Worm (Caenorhabditis elegans) whole organism, L2 larva: Measurements from ENCODE around the gene cest-13.

ENCODE experiments used
- C34F6.9 ChIP-seq: fragments of 150-350 bp; optimal IDR thresholded peaks from 2 replicates; lab custom pipeline; 2014; ENCODE audit warnings: missing biosample characterization, missing genetic modification characterization
- F13H6.1 ChIP-seq: sonication (generic microtip); optimal IDR thresholded peaks from 2 replicates; lab custom pipeline; 2016; ENCODE audit warnings: missing genetic modification characterization, missing compliant biosample characterization
- R02D3.7 ChIP-seq: fragments of 150-350 bp; optimal IDR thresholded peaks from 2 replicates; lab custom pipeline; 2014; ENCODE audit warnings: missing biosample characterization, missing genetic modification characterization
- Y55F3AM.14 ChIP-seq: fragments of 200-800 bp; sonication (Bioruptor generic); optimal IDR thresholded peaks from 2 replicates; lab custom pipeline; 2018; ENCODE audit warnings: mild to moderate bottlenecking, missing genetic modification characterization, missing compliant biosample characterization
- ZK546.5 ChIP-seq: sonication (generic microtip); optimal IDR thresholded peaks from 2 replicates; lab custom pipeline; 2017; ENCODE audit warnings: missing biosample characterization, missing genetic modification characterization
- alr-1 ChIP-seq: fragments of 150-350 bp; optimal IDR thresholded peaks from 2 replicates; lab custom pipeline; 2014; ENCODE audit warnings: missing biosample characterization, missing genetic modification characterization
- aly-2 ChIP-seq: fragments of 150-350 bp; optimal IDR thresholded peaks from 2 replicates; lab custom pipeline; 2014; ENCODE audit warnings: missing biosample characterization, missing genetic modification characterization
- ama-1 ChIP-seq: fragments of 150-350 bp; optimal IDR thresholded peaks from 2 replicates; lab custom pipeline; 2018; ENCODE audit warnings: inconsistent platforms
- blmp-1 ChIP-seq: sonication (generic microtip); optimal IDR thresholded peaks from 2 replicates; lab custom pipeline; 2017; ENCODE audit warnings: missing genetic modification characterization, mild to moderate bottlenecking, missing compliant biosample characterization, antibody characterized with exemption, moderate library complexity; ENCODE audit not compliant: insufficient read depth
- ceh-16 ChIP-seq: fragments of 150-350 bp; optimal IDR thresholded peaks from 2 replicates; lab custom pipeline; 2014; ENCODE audit warnings: missing biosample characterization, missing genetic modification characterization
- ceh-82 ChIP-seq: fragments of 150-350 bp; optimal IDR thresholded peaks from 2 replicates; lab custom pipeline; 2014; ENCODE audit warnings: missing biosample characterization, missing genetic modification characterization
- crh-2 ChIP-seq: sonication (generic microtip); optimal IDR thresholded peaks from 2 replicates; lab custom pipeline; 2017; ENCODE audit warnings: missing biosample characterization, missing genetic modification characterization
- dmd-4 ChIP-seq: sonication (generic microtip); optimal IDR thresholded peaks from 2 replicates; lab custom pipeline; 2017; ENCODE audit warnings: missing biosample characterization, missing genetic modification characterization
- egl-27 ChIP-seq: sonication (generic microtip); optimal IDR thresholded peaks from 3 replicates; lab custom pipeline; 2017; ENCODE audit warnings: missing biosample characterization, missing genetic modification reagents, missing genetic modification characterization
- elt-1 ChIP-seq: fragments of 150-350 bp; optimal IDR thresholded peaks from 2 replicates; lab custom pipeline; 2014; ENCODE audit warnings: missing biosample characterization, missing genetic modification characterization
- elt-3 ChIP-seq: sonication (generic microtip); optimal IDR thresholded peaks from 2 replicates; lab custom pipeline; 2017; ENCODE audit warnings: missing biosample characterization, missing genetic modification characterization
- fos-1 ChIP-seq: fragments of 150-350 bp; optimal IDR thresholded peaks from 2 replicates; lab custom pipeline; 2014; ENCODE audit warnings: missing biosample characterization, missing genetic modification characterization
- gmeb-1 ChIP-seq: fragments of 150-350 bp; optimal IDR thresholded peaks from 2 replicates; lab custom pipeline; 2014; ENCODE audit warnings: missing biosample characterization, missing genetic modification characterization
- lin-11 ChIP-seq: fragments of 150-350 bp; sonication (generic microtip); optimal IDR thresholded peaks from 2 replicates; lab custom pipeline; 2014; ENCODE audit warnings: missing biosample characterization, missing genetic modification characterization, inconsistent platforms, mixed read lengths
- lin-13 ChIP-seq: fragments of 150-350 bp; optimal IDR thresholded peaks from 2 replicates; lab custom pipeline; 2014; ENCODE audit warnings: missing biosample characterization, missing genetic modification reagents, missing genetic modification characterization
- lin-39 ChIP-seq: fragments of 150-350 bp; optimal IDR thresholded peaks from 2 replicates; lab custom pipeline; 2014; ENCODE audit warnings: missing biosample characterization, missing genetic modification reagents, missing genetic modification characterization
- lsy-2 ChIP-seq, 2 experiments: fragments of 150-350 bp in 1 of 2; sonication (generic microtip) in 1 of 2; optimal IDR thresholded peaks; 2 replicates each; lab custom pipeline; 2014 to 2017; ENCODE audit warnings: missing biosample characterization in 2 of 2, missing genetic modification characterization in 2 of 2
- mab-5 ChIP-seq: fragments of 150-350 bp; optimal IDR thresholded peaks from 2 replicates; lab custom pipeline; 2014; ENCODE audit warnings: missing biosample characterization, missing genetic modification characterization
- mbf-1 ChIP-seq: sonication (generic microtip); optimal IDR thresholded peaks from 2 replicates; lab custom pipeline; 2017; ENCODE audit warnings: missing biosample characterization, missing genetic modification characterization
- mdl-1 ChIP-seq, 2 experiments: fragments of 150-350 bp in 1 of 2; sonication (generic microtip) in 1 of 2; optimal IDR thresholded peaks; 2 replicates each; lab custom pipeline; 2017; ENCODE audit warnings: missing biosample characterization in 2 of 2, missing genetic modification characterization in 2 of 2
- nhr-10 ChIP-seq: sonication (generic microtip); optimal IDR thresholded peaks from 2 replicates; lab custom pipeline; 2017; ENCODE audit warnings: missing biosample characterization, missing genetic modification characterization
- nhr-11 ChIP-seq: fragments of 150-350 bp; optimal IDR thresholded peaks from 2 replicates; lab custom pipeline; 2014; ENCODE audit warnings: missing biosample characterization, missing genetic modification characterization
- nhr-12 ChIP-seq: fragments of 150-350 bp; optimal IDR thresholded peaks from 2 replicates; lab custom pipeline; 2014; ENCODE audit warnings: missing biosample characterization, missing genetic modification characterization
- nhr-129 ChIP-seq: fragments of 150-350 bp; optimal IDR thresholded peaks from 2 replicates; lab custom pipeline; 2014; ENCODE audit warnings: missing biosample characterization, missing genetic modification characterization
- nhr-21 ChIP-seq: fragments of 150-350 bp; optimal IDR thresholded peaks from 2 replicates; lab custom pipeline; 2014; ENCODE audit warnings: missing biosample characterization, missing genetic modification characterization
- nhr-23 ChIP-seq: fragments of 150-350 bp; optimal IDR thresholded peaks from 2 replicates; lab custom pipeline; 2014; ENCODE audit warnings: missing biosample characterization, missing genetic modification reagents, missing genetic modification characterization
- nhr-237 ChIP-seq: fragments of 150-350 bp; optimal IDR thresholded peaks from 2 replicates; lab custom pipeline; 2014; ENCODE audit warnings: missing biosample characterization, missing genetic modification characterization
- nhr-25 ChIP-seq: fragments of 150-350 bp; sonication (generic microtip); optimal IDR thresholded peaks from 3 replicates; lab custom pipeline; 2014; ENCODE audit warnings: missing biosample characterization, missing genetic modification characterization
- nhr-6 ChIP-seq: fragments of 150-350 bp; optimal IDR thresholded peaks from 2 replicates; lab custom pipeline; 2014; ENCODE audit warnings: missing biosample characterization, missing genetic modification characterization
- nhr-77 ChIP-seq: fragments of 150-350 bp; optimal IDR thresholded peaks from 2 replicates; lab custom pipeline; 2014; ENCODE audit warnings: missing biosample characterization, missing genetic modification characterization
- peb-1 ChIP-seq: fragments of 150-350 bp; optimal IDR thresholded peaks from 2 replicates; lab custom pipeline; 2014; ENCODE audit warnings: missing biosample characterization, missing genetic modification characterization
- sem-4 ChIP-seq: fragments of 150-350 bp; optimal IDR thresholded peaks from 2 replicates; lab custom pipeline; 2014; ENCODE audit warnings: missing biosample characterization, missing genetic modification reagents, missing genetic modification characterization
- skn-1 ChIP-seq: sonication (generic microtip); optimal IDR thresholded peaks from 2 replicates; lab custom pipeline; 2017; ENCODE audit warnings: missing biosample characterization, missing genetic modification characterization
- sma-3 ChIP-seq: sonication (generic microtip); optimal IDR thresholded peaks from 2 replicates; lab custom pipeline; 2016; ENCODE audit warnings: missing genetic modification reagents, missing genetic modification characterization, missing compliant biosample characterization
- sma-9 ChIP-seq, 2 experiments: fragments of 150-350 bp in 1 of 2; sonication (generic microtip) in 1 of 2; optimal IDR thresholded peaks; 2 replicates each; lab custom pipeline; 2014 to 2016; ENCODE audit warnings: missing genetic modification characterization in 2 of 2, mild to moderate bottlenecking in 1 of 2, missing biosample characterization in 1 of 2, missing compliant biosample characterization in 1 of 2, missing genetic modification reagents in 1 of 2, moderate library complexity in 1 of 2
- snpc-4 ChIP-seq: fragments of 150-350 bp; optimal IDR thresholded peaks from 2 replicates; lab custom pipeline; 2014; ENCODE audit warnings: missing biosample characterization, missing genetic modification characterization
- unc-39 ChIP-seq: fragments of 150-350 bp; optimal IDR thresholded peaks from 2 replicates; lab custom pipeline; 2014; ENCODE audit warnings: missing biosample characterization, missing genetic modification characterization
- unc-62 ChIP-seq: fragments of 150-350 bp; optimal IDR thresholded peaks from 2 replicates; lab custom pipeline; 2014; ENCODE audit warnings: missing biosample characterization, missing genetic modification reagents, missing genetic modification characterization
- zag-1 ChIP-seq: fragments of 150-350 bp; optimal IDR thresholded peaks from 2 replicates; lab custom pipeline; 2014; ENCODE audit warnings: missing biosample characterization, missing genetic modification characterization
- ztf-1 ChIP-seq: fragments of 200-800 bp; sonication (Bioruptor generic); conservative IDR thresholded peaks from 2 replicates; pipeline ENCODE4 v1.3.6; 2022; ENCODE audit warnings: missing genetic modification characterization, missing compliant biosample characterization
- ztf-11 ChIP-seq: sonication (generic microtip); optimal IDR thresholded peaks from 2 replicates; lab custom pipeline; 2017; ENCODE audit warnings: missing biosample characterization, missing genetic modification characterization
- ztf-4 ChIP-seq: fragments of 150-350 bp; optimal IDR thresholded peaks from 2 replicates; lab custom pipeline; 2014; ENCODE audit warnings: missing biosample characterization, missing genetic modification characterization

The cest-13 gene

ce11 chrX:13755469-13755868 is 4.6 kb upstream of the cest-13 start, which contains the start of gene aakb-1:
Gene aakb-1 (plus strand): TSS chrX:13755769.
- TF ChIP-seq sma-9 (GFP tag; optimal IDR thresholded peaks at IDR 0.05; lab: Kevin White, UChicago) (no peak), sma-9 (tag; optimal IDR thresholded peaks at IDR 0.05; lab: Kevin White, UChicago) (no peak), lin-39 (no peak), nhr-12 (tag; lab: Kevin White, UChicago) (no peak), unc-39 (tag; lab: Kevin White, UChicago) (no peak), nhr-237 (tag; lab: Kevin White, UChicago) (no peak), mab-5 (tag; lab: Kevin White, UChicago) (no peak), lin-13 (GFP tag; lab: Kevin White, UChicago) (no peak), snpc-4 (tag; lab: Kevin White, UChicago) (no peak), Y55F3AM.14 (no peak), nhr-11 (tag; lab: Kevin White, UChicago) (no peak), R02D3.7 (tag; lab: Kevin White, UChicago) (no peak), sma-3 (GFP tag; lab: Kevin White, UChicago) (no peak), ztf-1 (GFP tag; lab: Robert Waterston, UW) (no peak), peb-1 (tag; lab: Kevin White, UChicago) (no peak), aly-2 (tag; lab: Kevin White, UChicago) (no peak), dmd-4 (tag; lab: Kevin White, UChicago) (no peak)

ce11 chrX:13767282-13767681 is 7.2 kb downstream of the cest-13 start:
- TF ChIP-seq nhr-129 (tag; lab: Kevin White, UChicago) (no peak), sma-9 (GFP tag; optimal IDR thresholded peaks at IDR 0.05; lab: Kevin White, UChicago) (peak; percentile 10), sma-9 (tag; optimal IDR thresholded peaks at IDR 0.05; lab: Kevin White, UChicago) (no peak), fos-1 (peak; percentile 11)
- TF ChIP-seq, all 48 proteins: peak for 2

- TF ChIP-seq dmd-4 (tag; lab: Kevin White, UChicago) (no peak), sma-9 (GFP tag; optimal IDR thresholded peaks at IDR 0.05; lab: Kevin White, UChicago) (peak; percentile 80), sma-9 (tag; optimal IDR thresholded peaks at IDR 0.05; lab: Kevin White, UChicago) (no peak), fos-1 (no peak), nhr-237 (tag; lab: Kevin White, UChicago) (no peak), nhr-10 (tag; lab: Kevin White, UChicago) (no peak), elt-1 (no peak), nhr-21 (peak; percentile 50), skn-1 (tag; lab: Kevin White, UChicago) (no peak), ztf-11 (no peak), lsy-2 (tag; optimal IDR thresholded peaks at IDR 0.05; lab: Kevin White, UChicago) (peak; percentile 17 to 72), lin-11 (peak; percentile 29), nhr-12 (tag; lab: Kevin White, UChicago) (no peak), nhr-6 (peak; percentile 54), ceh-16 (tag; lab: Kevin White, UChicago) (no peak), nhr-77 (tag; lab: Kevin White, UChicago) (no peak), Y55F3AM.14 (peak; percentile 37), aly-2 (tag; lab: Kevin White, UChicago) (no peak), gmeb-1 (tag; lab: Kevin White, UChicago) (no peak), blmp-1 (no peak), snpc-4 (tag; lab: Kevin White, UChicago) (no peak), mdl-1 (tag; optimal IDR thresholded peaks at IDR 0.05; lab: Kevin White, UChicago) (peak in 1 of 2 experiments; percentile 42), ceh-82 (tag; lab: Kevin White, UChicago) (no peak), peb-1 (tag; lab: Kevin White, UChicago) (no peak), nhr-11 (tag; lab: Kevin White, UChicago) (no peak), F13H6.1 (tag; lab: Kevin White, UChicago) (peak; percentile 48), zag-1 (tag; lab: Kevin White, UChicago) (peak; percentile 80), ztf-4 (tag; lab: Kevin White, UChicago) (peak; percentile 47), sma-3 (GFP tag; lab: Kevin White, UChicago) (no peak), C34F6.9 (tag; lab: Kevin White, UChicago) (peak; percentile 65), lin-39 (no peak), egl-27 (peak; percentile 71), crh-2 (tag; lab: Kevin White, UChicago) (peak; percentile 84), alr-1 (no peak), ZK546.5 (tag; lab: Kevin White, UChicago) (no peak), mbf-1 (tag; lab: Kevin White, UChicago) (no peak), unc-39 (tag; lab: Kevin White, UChicago) (no peak), ztf-1 (GFP tag; lab: Robert Waterston, UW) (no peak), nhr-25 (tag; lab: Kevin White, UChicago) (no peak), R02D3.7 (tag; lab: Kevin White, UChicago) (no peak), unc-62 (GFP tag; lab: Kevin White, UChicago) (no peak), nhr-129 (tag; lab: Kevin White, UChicago) (peak; percentile 35), lin-13 (GFP tag; lab: Kevin White, UChicago) (peak; percentile 36), mab-5 (tag; lab: Kevin White, UChicago) (no peak), elt-3 (no peak), sem-4 (tag; lab: Kevin White, UChicago) (peak; percentile 14), ama-1 (peak; percentile 27), nhr-23 (tag; lab: Kevin White, UChicago) (no peak)
Observed at ce11 chrX:13768562-13768961, 8.5 kb downstream of the cest-13 start.
